Fruit fly (Drosophila melanogaster) whole organism, prepupa: ENCODE results near the gene Atet.

ENCODE experiments used
- CG34406 ChIP-seq: fragments of 200-800 bp; sonication (Bioruptor generic); optimal IDR thresholded peaks from 3 replicates; lab custom pipeline; 2016; ENCODE audit warnings: missing biosample characterization, missing genetic modification characterization
- CG6854 ChIP-seq: fragments of 200-800 bp; sonication (Bioruptor generic); optimal IDR thresholded peaks from 2 replicates; lab custom pipeline; 2017; ENCODE audit warnings: missing biosample characterization, mild to moderate bottlenecking, missing genetic modification characterization
- Ets21C ChIP-seq: fragments of 200-800 bp; sonication (Bioruptor generic); optimal IDR thresholded peaks from 3 replicates; lab custom pipeline; 2016; ENCODE audit warnings: missing biosample characterization, missing genetic modification characterization
- Hr39 ChIP-seq: fragments of 200-800 bp; sonication (Bioruptor generic); optimal IDR thresholded peaks from 2 replicates; lab custom pipeline; 2016; ENCODE audit warnings: missing biosample characterization, missing genetic modification characterization
- Hr4 ChIP-seq: fragments of 200-800 bp; sonication (Bioruptor generic); optimal IDR thresholded peaks from 3 replicates; lab custom pipeline; 2016; ENCODE audit warnings: missing biosample characterization, missing genetic modification characterization
- Lpt ChIP-seq: fragments of 200-800 bp; sonication (Bioruptor generic); optimal IDR thresholded peaks from 3 replicates; lab custom pipeline; 2016; ENCODE audit warnings: missing biosample characterization, missing genetic modification characterization
- Met ChIP-seq: fragments of 200-800 bp; sonication (Bioruptor generic); optimal IDR thresholded peaks from 3 replicates; lab custom pipeline; 2016; ENCODE audit warnings: missing biosample characterization, missing genetic modification characterization
- eg ChIP-seq: fragments of 200-800 bp; sonication (Bioruptor generic); IDR thresholded peaks from 3 replicates; pipeline ENCODE4 v1.3.6; 2022; ENCODE audit warnings: missing biosample characterization, missing genetic modification characterization
- fd59A ChIP-seq: fragments of 200-800 bp; sonication (Bioruptor generic); optimal IDR thresholded peaks from 2 replicates; lab custom pipeline; 2017; ENCODE audit warnings: missing biosample characterization, mild to moderate bottlenecking, missing genetic modification characterization, missing genetic modification reagents
- topi ChIP-seq: fragments of 200-800 bp; sonication (Bioruptor generic); optimal IDR thresholded peaks from 3 replicates; lab custom pipeline; 2016; ENCODE audit warnings: missing biosample characterization, missing genetic modification characterization

dm6 chr2L:4389405-4390115 is 55.8 kb downstream of the Atet start:
- TF ChIP-seq eg (GFP tag; lab: Robert Waterston, UW) (no peak), CG6854 (GFP tag; lab: Kevin White, UChicago) (no peak), Hr39 (GFP tag; lab: Kevin White, UChicago) (no peak), Ets21C (GFP tag; lab: Kevin White, UChicago) (no peak), Met (GFP tag; lab: Kevin White, UChicago) (no peak), Hr4 (GFP tag; lab: Kevin White, UChicago) (no peak), topi (GFP tag; lab: Kevin White, UChicago) (no peak), Lpt (GFP tag; lab: Kevin White, UChicago) (no peak), fd59A (GFP tag; lab: Kevin White, UChicago) (no peak), CG34406 (no peak)
